Worm (Caenorhabditis elegans) whole organism, L4/young adult: ENCODE results near the gene brf-1.

Experiments
- W03F9.2 ChIP-seq: fragments of 150-350 bp; optimal IDR thresholded peaks from 2 replicates; lab custom pipeline; 2014; ENCODE audit warnings: missing biosample characterization, missing genetic modification characterization
- dao-5 ChIP-seq: sonication (generic microtip); optimal IDR thresholded peaks from 2 replicates; lab custom pipeline; 2016; ENCODE audit warnings: missing genotype, missing genetic modification characterization, moderate library complexity, missing compliant biosample characterization
- him-1 ChIP-seq: sonication (generic microtip); optimal IDR thresholded peaks from 2 replicates; lab custom pipeline; 2016; ENCODE audit warnings: missing genotype, missing genetic modification reagents, missing genetic modification characterization, missing compliant biosample characterization

ce11 chrII:7301670-7302151 lies 3.9 kb upstream of the brf-1 start, which contains the start of gene cul-4:
- TF ChIP-seq him-1 (tag; lab: Kevin White, UChicago) (no peak), W03F9.2 (tag; lab: Kevin White, UChicago) (peak; percentile 82), dao-5 (tag; lab: Kevin White, UChicago) (no peak)
